Fruit fly (Drosophila melanogaster) whole organism, pupa: ENCODE results near the gene pum.
A peak's percentile ranks its signal among the peaks of the same experiment; 100 is the strongest.

Source experiments
- CG10348 ChIP-seq: fragments of 200-800 bp; sonication (Bioruptor generic); IDR thresholded peaks from 2 replicates; pipeline ENCODE4 v1.3.6; 2022; ENCODE audit warnings: missing biosample characterization, missing genetic modification characterization
- CG12605 ChIP-seq: fragments of 200-800 bp; sonication (Bioruptor generic); IDR thresholded peaks from 2 replicates; pipeline ENCODE4 v1.3.6; 2022; ENCODE audit warnings: missing biosample characterization, missing genetic modification characterization
- CG13204 ChIP-seq: fragments of 200-800 bp; sonication (Bioruptor generic); optimal IDR thresholded peaks from 2 replicates; lab custom pipeline; 2018; ENCODE audit warnings: missing biosample characterization, mild to moderate bottlenecking, missing genetic modification characterization, moderate library complexity
- CG14655 ChIP-seq: fragments of 200-800 bp; sonication (Bioruptor generic); optimal IDR thresholded peaks from 3 replicates; lab custom pipeline; 2017; ENCODE audit warnings: mild to moderate bottlenecking, missing biosample characterization, missing genetic modification reagents, missing genetic modification characterization
- CG15710 ChIP-seq: fragments of 200-800 bp; sonication (Bioruptor generic); optimal IDR thresholded peaks from 2 replicates; lab custom pipeline; 2018; ENCODE audit warnings: missing biosample characterization, mild to moderate bottlenecking, missing genetic modification characterization, moderate library complexity
- CG17806 ChIP-seq: fragments of 200-800 bp; sonication (Bioruptor generic); optimal IDR thresholded peaks from 2 replicates; lab custom pipeline; 2018; ENCODE audit warnings: missing biosample characterization, mild to moderate bottlenecking, missing genetic modification characterization, moderate library complexity
- CG32121 ChIP-seq: fragments of 200-800 bp; sonication (Bioruptor generic); IDR thresholded peaks from 2 replicates; pipeline ENCODE4 v1.3.6; 2022; ENCODE audit warnings: missing biosample characterization, missing genetic modification characterization
- CG34367 ChIP-seq: fragments of 200-800 bp; sonication (Bioruptor generic); optimal IDR thresholded peaks from 2 replicates; lab custom pipeline; 2018; ENCODE audit warnings: missing biosample characterization, mild to moderate bottlenecking, missing genetic modification characterization
- CG4496 ChIP-seq: fragments of 200-800 bp; sonication (Bioruptor generic); IDR thresholded peaks from 3 replicates; pipeline ENCODE4 v1.3.6; 2022; ENCODE audit warnings: missing biosample characterization, missing genetic modification characterization
- CG8159 ChIP-seq: fragments of 200-800 bp; sonication (Bioruptor generic); optimal IDR thresholded peaks from 3 replicates; lab custom pipeline; 2018; ENCODE audit warnings: missing biosample characterization, mild to moderate bottlenecking, missing genetic modification characterization, moderate library complexity
- CG8301 ChIP-seq: fragments of 200-800 bp; sonication (Bioruptor generic); optimal IDR thresholded peaks from 2 replicates; lab custom pipeline; 2018; ENCODE audit warnings: missing biosample characterization, mild to moderate bottlenecking, missing genetic modification characterization
- CG9948 ChIP-seq: fragments of 200-800 bp; sonication (Bioruptor generic); optimal IDR thresholded peaks from 2 replicates; lab custom pipeline; 2018; ENCODE audit warnings: missing biosample characterization, mild to moderate bottlenecking, missing genetic modification characterization, moderate library complexity
- D1 ChIP-seq: fragments of 200-800 bp; sonication (Bioruptor generic); optimal IDR thresholded peaks from 2 replicates; lab custom pipeline; 2018; ENCODE audit warnings: missing biosample characterization, mild to moderate bottlenecking, missing genetic modification characterization, moderate library complexity
- EcR ChIP-seq: fragments of 200-800 bp; sonication (Bioruptor generic); optimal IDR thresholded peaks from 3 replicates; lab custom pipeline; 2019; ENCODE audit warnings: missing biosample characterization, missing genetic modification characterization, mild to moderate bottlenecking, moderate library complexity, missing genetic modification reagents
- Ets98B ChIP-seq: fragments of 200-800 bp; sonication (Bioruptor generic); IDR thresholded peaks from 2 replicates; pipeline ENCODE4 v1.3.6; 2022; ENCODE audit warnings: missing biosample characterization, missing genetic modification characterization
- Pif1A ChIP-seq: fragments of 200-800 bp; sonication (Bioruptor generic); optimal IDR thresholded peaks from 3 replicates; lab custom pipeline; 2016; ENCODE audit warnings: missing biosample characterization, missing genetic modification characterization
- Pif1B ChIP-seq: fragments of 200-800 bp; sonication (Bioruptor generic); optimal IDR thresholded peaks from 3 replicates; lab custom pipeline; 2016; ENCODE audit warnings: missing biosample characterization, missing genetic modification characterization
- Snoo ChIP-seq: fragments of 200-800 bp; sonication (Bioruptor generic); optimal IDR thresholded peaks from 3 replicates; lab custom pipeline; 2017; ENCODE audit warnings: missing biosample characterization, mild to moderate bottlenecking, missing genetic modification characterization, inconsistent platforms
- fd96Ca ChIP-seq: fragments of 200-800 bp; sonication (Bioruptor generic); IDR thresholded peaks from 3 replicates; pipeline ENCODE4 v1.3.6; 2022; ENCODE audit warnings: missing biosample characterization, missing genetic modification characterization
- gl ChIP-seq: fragments of 200-800 bp; sonication (Bioruptor generic); optimal IDR thresholded peaks from 2 replicates; lab custom pipeline; 2018; ENCODE audit warnings: missing biosample characterization, mild to moderate bottlenecking, missing genetic modification characterization
- rn ChIP-seq: fragments of 200-800 bp; sonication (Bioruptor generic); IDR thresholded peaks from 2 replicates; pipeline ENCODE4 v1.3.6; 2022; ENCODE audit warnings: missing biosample characterization, missing genetic modification characterization

The pum gene

dm6 chr3R:9239941-9240400, 2.5 kb upstream of the pum start:
- TF ChIP-seq EcR (peak; percentile 35), CG4496 (GFP tag; lab: Robert Waterston, UW) (no peak), D1 (tag; lab: Kevin White, UChicago) (peak; percentile 100)

dm6 chr3R:9236883-9237267, 607 bp downstream of the pum start:
- TF ChIP-seq CG8159 (tag; lab: Kevin White, UChicago) (no peak), CG17806 (tag; lab: Kevin White, UChicago) (no peak), CG12605 (GFP tag; lab: Robert Waterston, UW) (peak; percentile 41), Snoo (tag; lab: Kevin White, UChicago) (peak; percentile 26), CG9948 (tag; lab: Kevin White, UChicago) (no peak), gl (no peak), CG15710 (no peak), CG34367 (tag; lab: Kevin White, UChicago) (no peak), D1 (tag; lab: Kevin White, UChicago) (no peak), Ets98B (GFP tag; lab: Robert Waterston, UW) (peak; percentile 43; the same call in 1 of the 2 replicates), rn (GFP tag; lab: Robert Waterston, UW) (no peak), CG10348 (GFP tag; lab: Robert Waterston, UW) (no peak), Pif1B (peak; percentile 29), Pif1A (GFP tag; lab: Kevin White, UChicago) (peak; percentile 39), CG32121 (GFP tag; lab: Robert Waterston, UW) (no peak), CG13204 (no peak), fd96Ca (GFP tag; lab: Robert Waterston, UW) (peak; percentile 24; the same call in 1 of the 3 replicates), CG4496 (GFP tag; lab: Robert Waterston, UW) (peak; percentile 72), EcR (peak; percentile 49)

- TF ChIP-seq Pif1A (GFP tag; lab: Kevin White, UChicago), result no peak
- peak; percentile 3 for TF ChIP-seq CG34367 (tag; lab: Kevin White, UChicago)
- no peak for TF ChIP-seq CG9948 (tag; lab: Kevin White, UChicago)
- no peak for TF ChIP-seq CG4496 (GFP tag; lab: Robert Waterston, UW)
- TF ChIP-seq CG13204, result peak; percentile 15
- TF ChIP-seq D1 (tag; lab: Kevin White, UChicago), result no peak
- TF ChIP-seq Ets98B (GFP tag; lab: Robert Waterston, UW), result 0 out of 2 replicates have a peak, but pooled peaks have one; percentile 8
Observed at dm6 chr3R:9236070-9236492, 1.4 kb downstream of the pum start.

dm6 chr3R:9234756-9235255, 2.7 kb downstream of the pum start:
- no peak for TF ChIP-seq fd96Ca (GFP tag; lab: Robert Waterston, UW)
- TF ChIP-seq Pif1B, result peak; percentile 0

dm6 chr3R:9233763-9234162, 3.7 kb downstream of the pum start:
- TF ChIP-seq CG13204, result no peak
- TF ChIP-seq Pif1A (GFP tag; lab: Kevin White, UChicago), result no peak
- TF ChIP-seq CG15710, result no peak
- no peak for TF ChIP-seq CG8159 (tag; lab: Kevin White, UChicago)
- TF ChIP-seq rn (GFP tag; lab: Robert Waterston, UW), result no peak
- TF ChIP-seq gl, result no peak
- no peak for TF ChIP-seq CG34367 (tag; lab: Kevin White, UChicago)
- no peak for TF ChIP-seq CG17806 (tag; lab: Kevin White, UChicago)
- TF ChIP-seq CG4496 (GFP tag; lab: Robert Waterston, UW), result no peak
- no peak for TF ChIP-seq CG10348 (GFP tag; lab: Robert Waterston, UW)
- TF ChIP-seq EcR, result no peak
- TF ChIP-seq fd96Ca (GFP tag; lab: Robert Waterston, UW), result no peak
- TF ChIP-seq Ets98B (GFP tag; lab: Robert Waterston, UW), result no peak
- no peak for TF ChIP-seq CG8301
- TF ChIP-seq Pif1B, result no peak
- no peak for TF ChIP-seq Snoo (tag; lab: Kevin White, UChicago)
- TF ChIP-seq CG9948 (tag; lab: Kevin White, UChicago), result no peak
- no peak for TF ChIP-seq CG32121 (GFP tag; lab: Robert Waterston, UW)
- TF ChIP-seq CG14655 (GFP tag; lab: Kevin White, UChicago), result no peak
- TF ChIP-seq D1 (tag; lab: Kevin White, UChicago), result no peak

- TF ChIP-seq Pif1A (GFP tag; lab: Kevin White, UChicago), result no peak
- no peak for TF ChIP-seq D1 (tag; lab: Kevin White, UChicago)
- no peak for TF ChIP-seq Pif1B
- TF ChIP-seq CG9948 (tag; lab: Kevin White, UChicago), result no peak
- TF ChIP-seq CG8301, result no peak
- TF ChIP-seq CG17806 (tag; lab: Kevin White, UChicago), result no peak
- TF ChIP-seq CG10348 (GFP tag; lab: Robert Waterston, UW), result no peak
- TF ChIP-seq, all 21 proteins: peak for 0
Observed at dm6 chr3R:9232346-9232745, 5.1 kb downstream of the pum start.
